Fruit fly (Drosophila melanogaster): ENCODE data around the gene APP-BP1.

Gene APP-BP1

dm6 chr3L:11101598-11101997, 3.4 kb downstream of the APP-BP1 start, which contains the start of gene Elo68beta:
TSS of gene Elo68beta (minus strand) at chr3L:11101698.
- TF ChIP-seq Dll (optimal IDR thresholded peaks at IDR 0.05): no peak
- no peak for TF ChIP-seq psq (optimal IDR thresholded peaks at IDR 0.05)
- no peak for TF ChIP-seq EcR (GFP tag; optimal IDR thresholded peaks at IDR 0.05)
- TF ChIP-seq pan (optimal IDR thresholded peaks at IDR 0.05): no peak
- TF ChIP-seq usp (GFP tag; optimal IDR thresholded peaks at IDR 0.05): no peak
- TF ChIP-seq CG8478 (optimal IDR thresholded peaks at IDR 0.05): no peak

- no peak for TF ChIP-seq usp (GFP tag; optimal IDR thresholded peaks at IDR 0.05)
- TF ChIP-seq EcR (GFP tag; optimal IDR thresholded peaks at IDR 0.05): no peak
- no peak for TF ChIP-seq pan (optimal IDR thresholded peaks at IDR 0.05)
- no peak for TF ChIP-seq CG8478 (optimal IDR thresholded peaks at IDR 0.05)
- TF ChIP-seq Dll (optimal IDR thresholded peaks at IDR 0.05): no peak
These were observed 4.7 kb downstream of the APP-BP1 start, which contains the start of gene Elo68alpha for dm6 chr3L:11102930-11103329. TSS of gene Elo68alpha (minus strand) at chr3L:11103030.

dm6 chr3L:11103773-11104172, 5.6 kb downstream of the APP-BP1 start, which contains the start of gene CG32071:
TSS of gene CG32071 (minus strand) at chr3L:11103873.
- TF ChIP-seq pan (optimal IDR thresholded peaks at IDR 0.05) (no peak), CG8478 (optimal IDR thresholded peaks at IDR 0.05) (no peak), psq (optimal IDR thresholded peaks at IDR 0.05) (no peak), EcR (GFP tag; optimal IDR thresholded peaks at IDR 0.05) (no peak), Dll (optimal IDR thresholded peaks at IDR 0.05) (no peak), usp (GFP tag; optimal IDR thresholded peaks at IDR 0.05) (no peak)

- TF ChIP-seq usp (GFP tag; optimal IDR thresholded peaks at IDR 0.05) (no peak), Dll (optimal IDR thresholded peaks at IDR 0.05) (no peak), pan (optimal IDR thresholded peaks at IDR 0.05) (no peak), EcR (GFP tag; optimal IDR thresholded peaks at IDR 0.05) (no peak), psq (optimal IDR thresholded peaks at IDR 0.05) (no peak), CG8478 (optimal IDR thresholded peaks at IDR 0.05) (no peak)
These were observed 9.2 kb downstream of the APP-BP1 start, which contains the start of gene CG32073 for dm6 chr3L:11107432-11107831. TSS of gene CG32073 (minus strand) at chr3L:11107582.

- TF ChIP-seq psq (optimal IDR thresholded peaks at IDR 0.05): no peak
- no peak for TF ChIP-seq usp (GFP tag; optimal IDR thresholded peaks at IDR 0.05)
- TF ChIP-seq Dll (optimal IDR thresholded peaks at IDR 0.05): no peak
- TF ChIP-seq pan (optimal IDR thresholded peaks at IDR 0.05): no peak
- TF ChIP-seq CG8478 (optimal IDR thresholded peaks at IDR 0.05): no peak
- no peak for TF ChIP-seq EcR (GFP tag; optimal IDR thresholded peaks at IDR 0.05)
These were observed 9.7 kb downstream of the APP-BP1 start, which contains the start of gene CG12522 for dm6 chr3L:11107935-11108334. TSS of gene CG12522 (plus strand) at chr3L:11108235.

dm6 chr3L:11109454-11109853, 11.2 kb downstream of the APP-BP1 start, which contains the start of the genes CG34012 and emei:
TSS of gene CG34012 (minus strand) at chr3L:11109505.
TSS of gene emei (plus strand) at chr3L:11109690.
- TF ChIP-seq EcR (GFP tag; optimal IDR thresholded peaks at IDR 0.05) (no peak), Dll (optimal IDR thresholded peaks at IDR 0.05) (no peak), CG8478 (optimal IDR thresholded peaks at IDR 0.05) (no peak), usp (GFP tag; optimal IDR thresholded peaks at IDR 0.05) (no peak), psq (optimal IDR thresholded peaks at IDR 0.05) (no peak), pan (optimal IDR thresholded peaks at IDR 0.05) (no peak)

- no peak for TF ChIP-seq psq (optimal IDR thresholded peaks at IDR 0.05)
- TF ChIP-seq usp (GFP tag; optimal IDR thresholded peaks at IDR 0.05): no peak
- TF ChIP-seq CG8478 (optimal IDR thresholded peaks at IDR 0.05): no peak
- TF ChIP-seq Dll (optimal IDR thresholded peaks at IDR 0.05): no peak
- no peak for TF ChIP-seq pan (optimal IDR thresholded peaks at IDR 0.05)
- no peak for TF ChIP-seq EcR (GFP tag; optimal IDR thresholded peaks at IDR 0.05)
These were observed 14.2 kb downstream of the APP-BP1 start for dm6 chr3L:11112427-11112826.

dm6 chr3L:11113198-11114197, 15.3 kb downstream of the APP-BP1 start, which contains the start of gene Sod1:
TSS of gene Sod1 (minus strand) at chr3L:11113740.
- no peak for TF ChIP-seq pan (optimal IDR thresholded peaks at IDR 0.05)
- TF ChIP-seq EcR (GFP tag; optimal IDR thresholded peaks at IDR 0.05): no peak

dm6 chr3L:11117733-11118132, 19.5 kb downstream of the APP-BP1 start:
- TF ChIP-seq Dll (optimal IDR thresholded peaks at IDR 0.05) (no peak), EcR (GFP tag; optimal IDR thresholded peaks at IDR 0.05) (no peak), usp (GFP tag; optimal IDR thresholded peaks at IDR 0.05) (no peak), pan (optimal IDR thresholded peaks at IDR 0.05) (no peak), CG8478 (optimal IDR thresholded peaks at IDR 0.05) (no peak), psq (optimal IDR thresholded peaks at IDR 0.05) (no peak)

dm6 chr3L:11118627-11119395, 20.6 kb downstream of the APP-BP1 start:
- no peak for TF ChIP-seq psq (optimal IDR thresholded peaks at IDR 0.05)
- TF ChIP-seq EcR (GFP tag; optimal IDR thresholded peaks at IDR 0.05): no peak
- TF ChIP-seq usp (GFP tag; optimal IDR thresholded peaks at IDR 0.05): no peak
- TF ChIP-seq Dll (optimal IDR thresholded peaks at IDR 0.05): peak; percentile 22
- TF ChIP-seq CG8478 (optimal IDR thresholded peaks at IDR 0.05): no peak

dm6 chr3L:11119396-11119900, 21.2 kb downstream of the APP-BP1 start:
- no peak for TF ChIP-seq Dll (optimal IDR thresholded peaks at IDR 0.05)
- no peak for TF ChIP-seq EcR (GFP tag; optimal IDR thresholded peaks at IDR 0.05)
- no peak for TF ChIP-seq psq (optimal IDR thresholded peaks at IDR 0.05)
- TF ChIP-seq pan (optimal IDR thresholded peaks at IDR 0.05): no peak
- TF ChIP-seq usp (GFP tag; optimal IDR thresholded peaks at IDR 0.05): no peak
- no peak for TF ChIP-seq CG8478 (optimal IDR thresholded peaks at IDR 0.05)
